Fruit fly (Drosophila melanogaster): ENCODE measurements around the gene Pten.

Gene Pten

DNA sequence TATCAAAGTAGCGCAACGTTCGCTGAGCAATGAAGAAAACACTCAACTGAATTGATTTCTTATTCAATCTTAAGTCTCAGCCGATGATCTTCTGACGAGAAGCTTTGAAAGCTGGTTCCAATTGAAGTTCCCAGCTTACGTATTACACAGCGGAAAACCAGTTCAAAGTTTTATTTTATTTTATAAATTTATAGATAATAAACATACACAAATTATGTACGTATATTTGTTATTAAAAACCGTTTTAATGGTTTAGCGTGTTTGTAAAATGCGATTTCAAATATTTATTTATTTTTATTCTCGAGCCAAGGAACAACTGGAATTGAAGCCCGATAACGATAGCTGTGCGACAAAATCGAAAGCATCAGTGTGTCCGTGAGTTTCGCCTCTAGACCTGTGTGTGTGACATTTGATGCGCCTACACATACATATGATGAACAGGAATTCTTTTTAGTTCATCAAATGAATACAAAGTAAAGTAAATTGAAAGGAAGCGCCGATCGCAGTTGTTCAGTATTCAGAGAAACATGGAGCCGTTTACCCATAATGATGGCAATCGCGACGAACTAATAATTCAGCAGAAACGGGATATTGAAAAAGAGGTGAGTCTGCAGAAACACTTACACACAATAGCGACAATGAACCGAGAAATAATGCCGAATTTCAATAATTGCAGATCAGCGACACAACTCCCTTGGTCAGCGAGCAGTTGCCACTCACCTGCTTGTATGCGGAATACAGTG is 45.8 kb upstream of the Pten start, which contains the start of the genes CG5390 and CG4968 (continued):
- TF ChIP-seq CG17612 (GFP tag; IDR thresholded peaks at IDR 0.05), result no peak
- TF ChIP-seq CG15479 (GFP tag; optimal IDR thresholded peaks at IDR 0.05), result no peak
- TF ChIP-seq HLHmδ (GFP tag; optimal IDR thresholded peaks at IDR 0.05), result peak; percentile 40
- peak; percentile 72 for TF ChIP-seq CG4617 (GFP tag; optimal IDR thresholded peaks at IDR 0.05; ENCODE audit: borderline replicate concordance)
- no peak for TF ChIP-seq ham (GFP tag; IDR thresholded peaks at IDR 0.05)
- no peak for TF ChIP-seq Dek (tag; optimal IDR thresholded peaks at IDR 0.05)
- peak; percentile 7 for TF ChIP-seq CG17802 (tag; optimal IDR thresholded peaks at IDR 0.05)
- no peak for TF ChIP-seq eyg (GFP tag; optimal IDR thresholded peaks at IDR 0.05)
- TF ChIP-seq kah (GFP tag; optimal IDR thresholded peaks at IDR 0.05), result no peak
- no peak for TF ChIP-seq repo (GFP tag; optimal IDR thresholded peaks at IDR 0.05)
- TF ChIP-seq hkb (optimal IDR thresholded peaks at IDR 0.05), result no peak
- peak; percentile 65 for TF ChIP-seq hkb (GFP tag; IDR thresholded peaks at IDR 0.05)
- TF ChIP-seq CTCF (GFP tag; optimal IDR thresholded peaks at IDR 0.05), result peak; percentile 12
- peak; percentile 74 for TF ChIP-seq zf30C (GFP tag; optimal IDR thresholded peaks at IDR 0.05)
- no peak for TF ChIP-seq CG2889 (GFP tag; IDR thresholded peaks at IDR 0.05)
- no peak for TF ChIP-seq CG2678 (tag; optimal IDR thresholded peaks at IDR 0.05)
- TF ChIP-seq Ssrp (tag; optimal IDR thresholded peaks at IDR 0.05), result peak; percentile 49
- no peak for TF ChIP-seq CG1832 (GFP tag; optimal IDR thresholded peaks at IDR 0.05)
- no peak for TF ChIP-seq sisA (GFP tag; IDR thresholded peaks at IDR 0.05)
- peak; percentile 78 for TF ChIP-seq grau (tag; optimal IDR thresholded peaks at IDR 0.05)
- TF ChIP-seq Fer1 (GFP tag; optimal IDR thresholded peaks at IDR 0.05), result peak; percentile 83
- 0 out of 4 replicates have a peak, but pooled peaks have one; percentile 65 for TF ChIP-seq chinmo (GFP tag; IDR thresholded peaks at IDR 0.05; ENCODE audit: partially characterized antibody)
- peak; percentile 67 for TF ChIP-seq Xbp1 (GFP tag; optimal IDR thresholded peaks at IDR 0.05)
- no peak for TF ChIP-seq crc (GFP tag; optimal IDR thresholded peaks at IDR 0.05)
- no peak for TF ChIP-seq NC2β (GFP tag; optimal IDR thresholded peaks at IDR 0.05)
- TF ChIP-seq dimm (GFP tag; IDR thresholded peaks at IDR 0.05), result no peak
- TF ChIP-seq HLH4C (GFP tag; IDR thresholded peaks at IDR 0.05; ENCODE audit: partially characterized antibody), result peak; percentile 48; the same call in 1 of the 3 replicates
- TF ChIP-seq CG4404 (GFP tag; IDR thresholded peaks at IDR 0.05), result no peak
- TF ChIP-seq CG8765 (GFP tag; IDR thresholded peaks at IDR 0.05), result no peak
- peak; percentile 11; the same call in 1 of the 2 replicates for TF ChIP-seq Awh (GFP tag; IDR thresholded peaks at IDR 0.05)
- no peak for TF ChIP-seq Stat92E (GFP tag; optimal IDR thresholded peaks at IDR 0.05)
- peak; percentile 70 for TF ChIP-seq CG10147 (GFP tag; optimal IDR thresholded peaks at IDR 0.05)
- no peak for TF ChIP-seq CG9609 (GFP tag; optimal IDR thresholded peaks at IDR 0.05)
- TF ChIP-seq CG33557 (GFP tag; optimal IDR thresholded peaks at IDR 0.05), result peak; percentile 32
- peak; percentile 78 for TF ChIP-seq CG2712 (tag; optimal IDR thresholded peaks at IDR 0.05)
- TF ChIP-seq CG13424 (tag; optimal IDR thresholded peaks at IDR 0.05), result peak; percentile 82
- TF ChIP-seq Gug (GFP tag; IDR thresholded peaks at IDR 0.05), result no peak
- TF ChIP-seq CG11696 (GFP tag; IDR thresholded peaks at IDR 0.05), result no peak
- no peak for TF ChIP-seq CG14860 (GFP tag; IDR thresholded peaks at IDR 0.05; ENCODE audit: partially characterized antibody)
- TF ChIP-seq ap (GFP tag; IDR thresholded peaks at IDR 0.05), result no peak
- TF ChIP-seq Bteb2 (GFP tag; optimal IDR thresholded peaks at IDR 0.05), result no peak
- TF ChIP-seq gsb-n (tag; optimal IDR thresholded peaks at IDR 0.05), result no peak
- TF ChIP-seq nmo (GFP tag; optimal IDR thresholded peaks at IDR 0.05), result peak; percentile 66
- TF ChIP-seq eve (GFP tag; optimal IDR thresholded peaks at IDR 0.05), result no peak
- TF ChIP-seq Elba2 (GFP tag; optimal IDR thresholded peaks at IDR 0.05), result no peak
- no peak for TF ChIP-seq CG12071 (GFP tag; optimal IDR thresholded peaks at IDR 0.05)
- TF ChIP-seq chn (GFP tag; optimal IDR thresholded peaks at IDR 0.05), result peak; percentile 1
- peak; percentile 50 for TF ChIP-seq unc-4 (GFP tag; IDR thresholded peaks at IDR 0.05; ENCODE audit: partially characterized antibody)
- no peak for TF ChIP-seq Doc3 (GFP tag; IDR thresholded peaks at IDR 0.05; ENCODE audit: partially characterized antibody)
- no peak for TF ChIP-seq CG16779 (GFP tag; IDR thresholded peaks at IDR 0.05)
